Worm (Caenorhabditis elegans): Measurements from ENCODE around the gene Y53F4B.62.
"Not testable (repeated sequence)": the region's sequence is repeated elsewhere in the genome, so short reads cannot be mapped to it uniquely, and the experiment has no call there.

Gene Y53F4B.62

ce11 chrII:15173174-15173573 is 42.8 kb upstream of the Y53F4B.62 start:
- TF ChIP-seq ekl-4 (GFP tag; IDR thresholded peaks at IDR 0.05) (no peak), let-526 (GFP tag; IDR thresholded peaks at IDR 0.05) (no peak), hmg-1.2 (GFP tag; IDR thresholded peaks at IDR 0.05) (peak; percentile 47; the same call in 1 of the 2 replicates), cebp-1 (GFP tag; IDR thresholded peaks at IDR 0.05) (peak; percentile 90), cebp-1 (tag; optimal IDR thresholded peaks at IDR 0.05) (peak; percentile 97), tbp1 (GFP tag; optimal IDR thresholded peaks at IDR 0.05) (peak; percentile 2), akir-1 (GFP tag; optimal IDR thresholded peaks at IDR 0.05) (no peak), hsf-1 (GFP tag; IDR thresholded peaks at IDR 0.05) (no peak)

ce11 chrII:15171816-15172215 is 41.4 kb upstream of the Y53F4B.62 start, which contains the start of gene gst-39:
Gene gst-39, minus strand, starts transcription at chrII:15171916.
- TF ChIP-seq unc-62 (GFP tag; optimal IDR thresholded peaks at IDR 0.05); hmg-1.2 (GFP tag; IDR thresholded peaks at IDR 0.05); let-526 (GFP tag; IDR thresholded peaks at IDR 0.05): not testable (repeated sequence)

DNA sequence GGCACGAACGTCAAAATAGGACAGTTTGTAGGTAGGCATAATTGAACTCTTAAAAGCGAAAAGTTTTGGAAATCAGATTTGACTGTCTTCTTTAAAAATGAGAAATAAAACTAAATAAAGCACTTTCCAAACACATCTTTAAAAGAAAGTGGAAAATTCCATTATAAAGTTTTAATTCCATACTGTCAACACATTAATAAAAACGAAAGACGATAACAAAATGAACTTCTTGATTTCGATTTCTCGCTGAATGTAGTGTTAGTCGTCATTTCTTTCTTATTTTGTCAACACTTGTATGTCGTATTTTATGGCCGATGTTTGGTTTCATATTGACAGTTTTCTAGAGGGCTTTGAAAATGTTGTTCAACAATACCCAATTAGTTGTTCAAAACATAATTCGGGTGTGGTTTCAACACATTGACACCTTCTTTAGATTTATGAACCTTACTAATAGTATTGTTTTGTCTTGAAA is 39.4 kb upstream of the Y53F4B.62 start, which contains the start of gene gst-29:
TSS of gene gst-29 (minus strand) at position 51 of the 472 bp plus-strand sequence.
- TF ChIP-seq nhr-80 (tag; optimal IDR thresholded peaks at IDR 0.05) (peak; percentile 25), ztf-26 (tag; optimal IDR thresholded peaks at IDR 0.05) (no peak)

DNA sequence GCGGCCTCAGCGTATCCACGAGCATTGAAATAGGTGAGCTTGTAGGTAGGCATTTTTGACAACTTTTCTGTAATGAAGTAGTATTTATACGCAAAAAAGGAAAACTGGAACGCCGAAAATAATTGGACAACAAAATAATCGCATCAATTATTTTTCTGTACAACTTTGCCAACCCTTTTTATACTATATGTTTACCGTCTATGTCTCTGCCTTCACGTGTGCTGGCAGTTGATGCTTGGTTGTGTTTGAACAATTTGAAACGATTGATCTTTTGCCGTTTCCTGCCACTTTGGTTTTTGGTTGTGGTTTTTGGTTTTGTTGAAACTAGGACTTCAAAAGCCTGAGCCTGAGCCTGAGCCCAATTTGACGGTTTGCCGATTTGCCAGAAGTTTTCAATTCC is 36.9 kb upstream of the Y53F4B.62 start, which contains the start of gene gst-28:
TSS of gene gst-28 (minus strand) at position 238 of the 400 bp plus-strand sequence.
- TF ChIP-seq lir-1 (GFP tag; conservative IDR thresholded peaks at IDR 0.05) (no peak), nhr-80 (tag; optimal IDR thresholded peaks at IDR 0.05) (peak; percentile 17)

DNA sequence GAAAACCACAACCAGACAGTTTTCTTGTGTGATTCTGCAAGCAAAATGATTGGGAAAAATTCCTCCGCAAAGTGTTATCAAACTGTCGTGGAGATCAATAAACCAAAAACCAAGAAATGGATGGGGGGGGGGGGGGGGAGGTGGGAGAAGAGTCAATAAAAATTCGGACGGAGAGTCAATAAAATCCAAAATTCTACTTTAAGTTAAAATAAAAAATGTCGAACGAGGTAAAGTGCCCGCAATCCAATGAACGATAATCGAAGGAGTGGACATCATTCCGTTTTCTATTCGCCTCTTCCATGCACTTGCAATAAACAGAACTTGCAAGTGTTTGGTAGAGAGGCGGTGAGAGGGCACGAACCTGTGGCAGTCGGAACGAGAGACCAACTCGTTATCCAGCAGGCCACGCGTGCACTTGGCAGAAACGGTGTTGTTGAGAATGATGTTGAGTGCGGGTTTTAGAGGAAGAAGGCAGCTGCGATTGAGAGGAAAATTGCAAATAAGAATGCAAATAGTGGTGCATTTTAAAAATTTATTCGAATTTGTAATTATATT is 35.3 kb upstream of the Y53F4B.62 start, which contains the start of gene gst-27:
TSS of gene gst-27 (minus strand) at position 51 of the 555 bp plus-strand sequence.
- TF ChIP-seq attf-3 (GFP tag; conservative IDR thresholded peaks at IDR 0.05) (peak; percentile 60; the same call in 1 of the 2 replicates), snpc-1.1 (tag; optimal IDR thresholded peaks at IDR 0.05; ENCODE audit: insufficient read depth) (peak; percentile 78), nhr-27 (tag; optimal IDR thresholded peaks at IDR 0.05) (peak; percentile 63), ceh-27 (GFP tag; optimal IDR thresholded peaks at IDR 0.05) (peak; percentile 94), F49E8.2 (tag; optimal IDR thresholded peaks at IDR 0.05; ENCODE audit: insufficient read depth) (peak; percentile 88), pbrm-1 (GFP tag; IDR thresholded peaks at IDR 0.05) (peak; percentile 81), fkh-3 (tag; optimal IDR thresholded peaks at IDR 0.05) (peak; percentile 77), gei-17 (GFP tag; optimal IDR thresholded peaks at IDR 0.05) (peak; percentile 59), ceh-91 (GFP tag; IDR thresholded peaks at IDR 0.05) (0 out of 2 replicates have a peak, but pooled peaks have one; percentile 21), nhr-120 (GFP tag; IDR thresholded peaks at IDR 0.05) (0 out of 2 replicates have a peak, but pooled peaks have one; percentile 72), Y67H2A.10 (GFP tag; conservative IDR thresholded peaks at IDR 0.05) (no peak), lsy-27 (tag; optimal IDR thresholded peaks at IDR 0.05; ENCODE audit: borderline replicate concordance, insufficient read depth) (peak; percentile 41), egl-18 (GFP tag; IDR thresholded peaks at IDR 0.05) (no peak), lin-40 (tag; optimal IDR thresholded peaks at IDR 0.05) (peak; percentile 89), F10E7.11 (tag; optimal IDR thresholded peaks at IDR 0.05) (peak; percentile 31), nfya-1 (tag; optimal IDR thresholded peaks at IDR 0.05; ENCODE audit: borderline replicate concordance, insufficient read depth) (no peak), ztf-28 (GFP tag; IDR thresholded peaks at IDR 0.05) (0 out of 2 replicates have a peak, but pooled peaks have one; percentile 70), rec-8 (tag; optimal IDR thresholded peaks at IDR 0.05) (peak; percentile 70 to 83), F52B5.7 (tag; optimal IDR thresholded peaks at IDR 0.05) (peak; percentile 91), sptf-2 (GFP tag; optimal IDR thresholded peaks at IDR 0.05) (peak; percentile 73), athp-1 (tag; optimal IDR thresholded peaks at IDR 0.05) (peak; percentile 87), F57C9.4 (tag; optimal IDR thresholded peaks at IDR 0.05) (peak; percentile 39), sea-2 (GFP tag; IDR thresholded peaks at IDR 0.05) (no peak; the same call in 1 of the 2 replicates), efl-1 (GFP tag; optimal IDR thresholded peaks at IDR 0.05) (peak; percentile 39), egrh-3 (GFP tag; IDR thresholded peaks at IDR 0.05) (peak; percentile 73), aptf-3 (GFP tag; IDR thresholded peaks at IDR 0.05) (0 out of 2 replicates have a peak, but pooled peaks have one; percentile 47), ceh-79 (tag; optimal IDR thresholded peaks at IDR 0.05) (peak; percentile 64), ekl-4 (GFP tag; IDR thresholded peaks at IDR 0.05) (peak; percentile 79)

All from whole organism, young adult.